Worm (Caenorhabditis elegans): ENCODE results near the gene str-30.

- TF ChIP-seq hlh-13 (GFP tag; optimal IDR thresholded peaks at IDR 0.05) (no peak), pqm-1 (tag; optimal IDR thresholded peaks at IDR 0.05) (no peak), Y22D7AL.16 (tag; optimal IDR thresholded peaks at IDR 0.05) (no peak), sox-4 (tag; optimal IDR thresholded peaks at IDR 0.05) (no peak), zip-5 (tag; optimal IDR thresholded peaks at IDR 0.05) (no peak), tbx-2 (tag; optimal IDR thresholded peaks at IDR 0.05) (no peak)
Measured at ce11 chrV:3678513-3678912, 46.4 kb upstream of the str-30 start.
